Worm (Caenorhabditis elegans) whole organism, L4 larva: ENCODE results near the gene fis-2.

Experiments used
- F26F4.8 ChIP-seq: fragments of 200-800 bp; sonication (Bioruptor generic); conservative IDR thresholded peaks from 2 replicates; pipeline ENCODE4 v1.3.6; 2022; ENCODE audit warnings: missing genetic modification characterization, missing compliant biosample characterization
- F37D6.2 ChIP-seq: sonication (generic microtip); optimal IDR thresholded peaks from 2 replicates; lab custom pipeline; 2016; ENCODE audit warnings: mild to moderate bottlenecking, missing genetic modification characterization, missing compliant biosample characterization
- F44E2.7 ChIP-seq: fragments of 200-800 bp; sonication (Bioruptor generic); IDR thresholded peaks from 2 replicates; pipeline ENCODE4 v2.1.2; 2022; ENCODE audit warnings: missing genetic modification characterization, missing compliant biosample characterization
- ZK337.2 ChIP-seq: fragments of 200-800 bp; sonication (Bioruptor generic); IDR thresholded peaks from 2 replicates; pipeline ENCODE4 v1.3.6; 2022; ENCODE audit warnings: missing genetic modification reagents, missing genetic modification characterization, missing compliant biosample characterization
- ZK546.5 ChIP-seq, 2 experiments: sonication (generic microtip); optimal IDR thresholded peaks; 2 replicates each; lab custom pipeline; 2017; ENCODE audit warnings: missing biosample characterization in 2 of 2, missing genetic modification characterization in 2 of 2
- aha-1 ChIP-seq: fragments of 150-350 bp; peaks from one replicate; lab custom pipeline; 2014; ENCODE audit warnings: missing biosample characterization, missing genetic modification characterization
- ama-1 ChIP-seq: fragments of 150-350 bp; optimal IDR thresholded peaks from 2 replicates; lab custom pipeline; 2014; ENCODE audit warnings: inconsistent platforms, mixed read lengths
- ces-1 ChIP-seq: fragments of 150-350 bp; sonication (generic microtip); optimal IDR thresholded peaks from 4 replicates; lab custom pipeline; 2014; ENCODE audit warnings: missing biosample characterization, missing genetic modification reagents, missing genetic modification characterization
- cey-2 ChIP-seq: sonication (generic microtip); optimal IDR thresholded peaks from 3 replicates; lab custom pipeline; 2017; ENCODE audit warnings: missing genetic modification characterization, mild to moderate bottlenecking, missing compliant biosample characterization, antibody characterized with exemption, borderline replicate concordance; ENCODE audit not compliant: insufficient read depth
- daf-16 ChIP-seq, 3 experiments: sonication (generic microtip); optimal IDR thresholded peaks; 2 replicates each; lab custom pipeline; 2016 to 2017; ENCODE audit warnings: missing genetic modification characterization in 3 of 3, missing genetic modification reagents in 3 of 3, mild to moderate bottlenecking in 2 of 3, missing compliant biosample characterization in 2 of 3, missing biosample characterization in 1 of 3, moderate library complexity in 1 of 3
- daf-19 ChIP-seq: fragments of 200-800 bp; sonication (Bioruptor generic); conservative IDR thresholded peaks from 2 replicates; pipeline ENCODE4 v1.3.6; 2022; ENCODE audit warnings: missing genetic modification characterization, missing compliant biosample characterization
- dmd-6 ChIP-seq: fragments of 200-800 bp; sonication (Bioruptor generic); IDR thresholded peaks from 2 replicates; pipeline ENCODE4 v1.3.6; 2022; ENCODE audit warnings: missing genetic modification reagents, missing genetic modification characterization, missing compliant biosample characterization
- duxl-1 ChIP-seq: sonication (generic microtip); optimal IDR thresholded peaks from 2 replicates; lab custom pipeline; 2016; ENCODE audit warnings: mild to moderate bottlenecking, missing genetic modification characterization, moderate library complexity, missing compliant biosample characterization; ENCODE audit not compliant: poor library complexity
- dve-1 ChIP-seq: sonication (generic microtip); optimal IDR thresholded peaks from 2 replicates; lab custom pipeline; 2017; ENCODE audit warnings: antibody characterized with exemption, mild to moderate bottlenecking, missing genetic modification characterization, missing compliant biosample characterization; ENCODE audit not compliant: insufficient read depth
- egl-43 ChIP-seq: fragments of 200-800 bp; sonication (Bioruptor generic); IDR thresholded peaks from 2 replicates; pipeline ENCODE4 v1.3.6; 2022; ENCODE audit warnings: missing genetic modification reagents, missing genetic modification characterization, missing compliant biosample characterization
- hmg-1.1 ChIP-seq: fragments of 200-800 bp; sonication (Bioruptor generic); IDR thresholded peaks from 2 replicates; pipeline ENCODE4 v1.3.6; 2022; ENCODE audit warnings: missing genetic modification reagents, missing genetic modification characterization, missing compliant biosample characterization
- mdl-1 ChIP-seq, 2 experiments: fragments of 150-350 bp in 1 of 2; sonication (generic microtip) in 1 of 2; optimal IDR thresholded peaks; 2 replicates each; lab custom pipeline; 2014 to 2017; ENCODE audit warnings: missing biosample characterization in 2 of 2, missing genetic modification characterization in 2 of 2
- mes-2 ChIP-seq: sonication (generic microtip); optimal IDR thresholded peaks from 2 replicates; lab custom pipeline; 2016; ENCODE audit warnings: missing genotype, mild to moderate bottlenecking, missing genetic modification characterization, missing compliant biosample characterization; ENCODE audit not compliant: poor library complexity, severe bottlenecking
- nhr-11 ChIP-seq: fragments of 150-350 bp; optimal IDR thresholded peaks from 2 replicates; lab custom pipeline; 2014; ENCODE audit warnings: missing biosample characterization, missing genetic modification characterization
- nhr-237 ChIP-seq: sonication (generic microtip); optimal IDR thresholded peaks from 2 replicates; lab custom pipeline; 2017; ENCODE audit warnings: missing biosample characterization, missing genetic modification characterization
- nhr-28 ChIP-seq: fragments of 150-350 bp; optimal IDR thresholded peaks from 2 replicates; lab custom pipeline; 2014; ENCODE audit warnings: missing biosample characterization, missing genetic modification characterization
- nhr-42 ChIP-seq: fragments of 200-800 bp; sonication (Bioruptor generic); IDR thresholded peaks from 2 replicates; pipeline ENCODE4 v1.3.6; 2022; ENCODE audit warnings: missing genetic modification characterization, missing compliant biosample characterization
- nhr-48 ChIP-seq: sonication (generic microtip); optimal IDR thresholded peaks from 2 replicates; lab custom pipeline; 2016; ENCODE audit warnings: mild to moderate bottlenecking, missing genetic modification characterization, missing compliant biosample characterization
- nhr-76 ChIP-seq: fragments of 150-350 bp; optimal IDR thresholded peaks from 2 replicates; lab custom pipeline; 2014; ENCODE audit warnings: missing biosample characterization, missing genetic modification characterization
- pha-4 ChIP-seq, 2 experiments: fragments of 150-350 bp in 1 of 2; fragments of 200-800 bp in 1 of 2; sonication (Bioruptor generic) in 1 of 2; IDR thresholded peaks in 1 of 2; optimal IDR thresholded peaks in 1 of 2; 2 replicates each; pipeline versions ENCODE4 v1.3.6 to Lab custom; 2014 to 2022; ENCODE audit warnings: missing genetic modification characterization in 2 of 2, missing genetic modification reagents in 2 of 2, missing biosample characterization in 1 of 2, missing compliant biosample characterization in 1 of 2
- pqm-1 ChIP-seq: sonication (generic microtip); optimal IDR thresholded peaks from 2 replicates; lab custom pipeline; 2017; ENCODE audit warnings: missing biosample characterization, missing genetic modification characterization
- snpc-1.2 ChIP-seq: fragments of 200-800 bp; sonication (Bioruptor generic); IDR thresholded peaks from 2 replicates; pipeline ENCODE4 v1.3.6; 2022; ENCODE audit warnings: missing genetic modification reagents, missing genetic modification characterization, missing compliant biosample characterization
- snpc-4 ChIP-seq: fragments of 150-350 bp; optimal IDR thresholded peaks from 2 replicates; lab custom pipeline; 2014; ENCODE audit warnings: missing biosample characterization, missing genetic modification characterization
- unc-62 ChIP-seq, 3 experiments: fragments of 150-350 bp in 1 of 3; sonication (generic microtip); optimal IDR thresholded peaks in 2 of 3; peaks in 1 of 3; 1 replicate in 1 of 3; 2 replicates in 2 of 3; lab custom pipeline; 2014 to 2017; ENCODE audit warnings: missing biosample characterization in 3 of 3, missing genetic modification characterization in 3 of 3, missing genetic modification reagents in 3 of 3, missing genotype in 1 of 3
- zfp-2 ChIP-seq: sonication (generic microtip); optimal IDR thresholded peaks from 2 replicates; lab custom pipeline; 2016; ENCODE audit warnings: mild to moderate bottlenecking, missing genetic modification characterization, missing compliant biosample characterization
- zip-11 ChIP-seq: fragments of 200-800 bp; sonication (Bioruptor generic); IDR thresholded peaks from 2 replicates; pipeline ENCODE4 v1.3.6; 2022; ENCODE audit warnings: missing genetic modification characterization, missing compliant biosample characterization

The fis-2 gene

ce11 chrX:8285169-8285796 lies at the start of gene fis-2, which contains the start of gene F13B9.2:
fis-2 (minus strand) TSS chrX:8285219.
F13B9.2 (plus strand) TSS chrX:8285683.
- TF ChIP-seq nhr-42 (GFP tag; lab: Robert Waterston, UW) (no peak), duxl-1 (tag; lab: Kevin White, UChicago) (no peak), F26F4.8 (GFP tag; lab: Robert Waterston, UW) (no peak), unc-62 (GFP tag; optimal IDR thresholded peaks at IDR 0.05 in 1 of 2; lab: Kevin White, UChicago) (no peak), unc-62 (tag; optimal IDR thresholded peaks at IDR 0.05; lab: Kevin White, UChicago) (no peak), daf-16 (GFP tag; optimal IDR thresholded peaks at IDR 0.05; lab: Kevin White, UChicago) (no peak), daf-16 (tag; optimal IDR thresholded peaks at IDR 0.05; lab: Kevin White, UChicago) (no peak), egl-43 (GFP tag; lab: Robert Waterston, UW) (no peak), nhr-11 (tag; lab: Kevin White, UChicago) (no peak), daf-19 (GFP tag; lab: Robert Waterston, UW) (no peak), zip-11 (GFP tag; lab: Robert Waterston, UW) (no peak), zfp-2 (tag; lab: Kevin White, UChicago) (no peak), ZK546.5 (tag; optimal IDR thresholded peaks at IDR 0.05; lab: Kevin White, UChicago) (no peak), nhr-48 (tag; lab: Kevin White, UChicago) (no peak), aha-1 (no peak)
- TF ChIP-seq, all 104 proteins: peak for 0

- no peak for TF ChIP-seq nhr-237 (tag; lab: Kevin White, UChicago)
- no peak for TF ChIP-seq hmg-1.1 (GFP tag; lab: Robert Waterston, UW)
- no peak for TF ChIP-seq pha-4 (GFP tag; IDR thresholded peaks at IDR 0.05; lab: Robert Waterston, UW)
- no peak for TF ChIP-seq pha-4 (tag; optimal IDR thresholded peaks at IDR 0.05; lab: Kevin White, UChicago)
Measured at ce11 chrX:8327800-8328199, 42.8 kb upstream of the fis-2 start, which contains the start of gene F55E10.4. F55E10.4 (minus strand) TSS chrX:8327900.

DNA sequence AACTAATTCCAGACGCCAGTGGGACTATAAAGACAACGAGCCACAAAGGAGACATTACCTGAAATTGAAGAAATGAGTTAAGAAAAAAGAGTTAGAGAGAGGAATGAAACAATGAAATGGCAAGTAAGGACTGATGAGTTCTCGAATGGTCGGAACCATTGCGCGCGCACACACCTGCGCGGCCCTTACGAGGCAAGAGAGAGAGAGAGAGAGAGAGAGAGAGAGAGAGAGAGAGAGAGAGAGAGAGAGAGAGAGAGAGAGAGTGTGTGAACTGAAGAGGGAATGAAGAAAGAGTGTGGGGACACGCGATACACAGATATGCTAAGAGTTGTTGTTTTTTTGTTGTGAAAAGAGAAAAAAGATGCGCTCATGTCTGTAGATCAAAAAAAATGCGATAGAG lies 41.4 kb upstream of the fis-2 start, which contains the start of gene R09F10.8:
Gene R09F10.8, minus strand, starts transcription at position 58 of the 400 bp plus-strand sequence.
- TF ChIP-seq F37D6.2 (tag; lab: Kevin White, UChicago) (no peak), snpc-4 (tag; lab: Kevin White, UChicago) (no peak), ces-1 (GFP tag; lab: Kevin White, UChicago) (no peak), unc-62 (GFP tag; optimal IDR thresholded peaks at IDR 0.05 in 1 of 2; lab: Kevin White, UChicago) (peak in 1 of 2 experiments; percentile 91), unc-62 (tag; optimal IDR thresholded peaks at IDR 0.05; lab: Kevin White, UChicago) (no peak), pqm-1 (tag; lab: Kevin White, UChicago) (no peak)

DNA sequence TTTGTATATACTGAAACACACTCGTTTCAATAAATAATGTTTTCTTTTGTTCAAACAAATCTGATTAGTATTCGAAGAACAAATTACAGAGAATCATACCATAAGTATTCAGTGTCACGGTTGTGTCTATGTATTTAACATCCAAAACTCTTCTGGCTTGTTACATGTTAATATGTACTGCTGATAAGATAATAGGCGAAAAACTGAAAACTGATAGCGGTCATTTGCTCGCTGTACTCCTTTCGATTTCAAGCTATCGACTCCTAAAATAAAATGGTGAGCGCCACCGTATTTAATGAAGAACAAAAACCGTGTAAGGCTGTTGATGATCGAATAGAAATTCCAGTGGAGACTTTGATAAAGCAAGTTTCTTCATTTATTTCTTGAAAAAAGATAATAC lies 38.4 kb upstream of the fis-2 start, which contains the start of gene R09F10.1:
Gene R09F10.1, plus strand, starts transcription at position 222 of the 400 bp plus-strand sequence.
- TF ChIP-seq aha-1, result no peak
- TF ChIP-seq daf-16 (GFP tag; optimal IDR thresholded peaks at IDR 0.05; lab: Kevin White, UChicago), result no peak
- peak; percentile 60 for TF ChIP-seq daf-16 (tag; optimal IDR thresholded peaks at IDR 0.05; lab: Kevin White, UChicago)
- no peak for TF ChIP-seq F44E2.7 (GFP tag; lab: Robert Waterston, UW)
- no peak for TF ChIP-seq ama-1
- peak; percentile 56 for TF ChIP-seq nhr-28 (tag; lab: Kevin White, UChicago)
- peak; percentile 12 for TF ChIP-seq dve-1 (tag; lab: Kevin White, UChicago)
- TF ChIP-seq mdl-1 (tag; optimal IDR thresholded peaks at IDR 0.05; lab: Kevin White, UChicago), result no peak
- TF ChIP-seq ZK337.2 (GFP tag; lab: Robert Waterston, UW), result no peak
- no peak for TF ChIP-seq snpc-1.2 (GFP tag; lab: Robert Waterston, UW)
- no peak for TF ChIP-seq mes-2 (tag; lab: Kevin White, UChicago)
- TF ChIP-seq nhr-76 (tag; lab: Kevin White, UChicago), result no peak
- TF ChIP-seq cey-2 (tag; lab: Kevin White, UChicago), result no peak
- peak; percentile 64 for TF ChIP-seq pqm-1 (tag; lab: Kevin White, UChicago)
- 0 out of 2 replicates have a peak, but pooled peaks have one; percentile 45 for TF ChIP-seq dmd-6
- TF ChIP-seq, all 104 proteins: peak for 5
